Worm (Caenorhabditis elegans): Measurements from ENCODE around the gene W08A12.3.

- TF ChIP-seq Y95B8A.8 (GFP tag; IDR thresholded peaks at IDR 0.05) (no peak), snpc-1.3 (tag; optimal IDR thresholded peaks at IDR 0.05; ENCODE audit: insufficient read depth) (no peak), snpc-4 (GFP tag; optimal IDR thresholded peaks at IDR 0.05) (no peak), snpc-4 (tag; optimal IDR thresholded peaks at IDR 0.05) (no peak), B0261.1 (tag; optimal IDR thresholded peaks at IDR 0.05) (no peak), athp-1 (tag; optimal IDR thresholded peaks at IDR 0.05) (no peak), ama-1 (optimal IDR thresholded peaks at IDR 0.05) (no peak), ama-1 (GFP tag; optimal IDR thresholded peaks at IDR 0.05) (no peak)
These were observed 32.1 kb downstream of the W08A12.3 start for ce11 chrV:3714750-3715149.
